Fruit fly (Drosophila melanogaster) whole organism, adult: ENCODE measurements around the gene CG42816.

Source experiments
- CG11617 ChIP-seq: fragments of 200-800 bp; sonication (Bioruptor generic); optimal IDR thresholded peaks from 2 replicates; lab custom pipeline; 2017; ENCODE audit warnings: mild to moderate bottlenecking, missing biosample characterization, missing genetic modification reagents, missing genetic modification characterization
- CG12768 ChIP-seq: fragments of 200-800 bp; sonication (Bioruptor generic); optimal IDR thresholded peaks from 2 replicates; lab custom pipeline; 2017; ENCODE audit warnings: missing biosample characterization, missing genetic modification characterization, mild to moderate bottlenecking, moderate library complexity, missing genetic modification reagents
- CG14711 ChIP-seq: fragments of 200-800 bp; sonication (Bioruptor generic); optimal IDR thresholded peaks from 2 replicates; lab custom pipeline; 2018; ENCODE audit warnings: missing biosample characterization, mild to moderate bottlenecking, missing genetic modification characterization, moderate library complexity
- CG1620 ChIP-seq: fragments of 200-800 bp; sonication (Bioruptor generic); optimal IDR thresholded peaks from 2 replicates; lab custom pipeline; 2016; ENCODE audit warnings: missing biosample characterization, missing genetic modification characterization
- CG33017 ChIP-seq: fragments of 200-800 bp; sonication (Bioruptor generic); optimal IDR thresholded peaks from 2 replicates; lab custom pipeline; 2018; ENCODE audit warnings: missing biosample characterization, mild to moderate bottlenecking, missing genetic modification characterization, moderate library complexity
- CG5204 ChIP-seq: fragments of 200-800 bp; sonication (Bioruptor generic); optimal IDR thresholded peaks from 2 replicates; lab custom pipeline; 2016; ENCODE audit warnings: missing biosample characterization, missing genetic modification characterization
- CG7045 ChIP-seq: fragments of 200-800 bp; sonication (Bioruptor generic); optimal IDR thresholded peaks from 2 replicates; lab custom pipeline; 2017; ENCODE audit warnings: missing biosample characterization, mild to moderate bottlenecking, missing genetic modification characterization
- CG7101 ChIP-seq: fragments of 200-800 bp; sonication (Bioruptor generic); optimal IDR thresholded peaks from 2 replicates; lab custom pipeline; 2018; ENCODE audit warnings: missing biosample characterization, mild to moderate bottlenecking, missing genetic modification characterization, moderate library complexity
- Clk ChIP-seq: fragments of 200-800 bp; sonication (Bioruptor generic); optimal IDR thresholded peaks from 2 replicates; lab custom pipeline; 2017; ENCODE audit warnings: missing biosample characterization, missing genetic modification characterization
- Crg-1 ChIP-seq: fragments of 200-800 bp; sonication (Bioruptor generic); optimal IDR thresholded peaks from 2 replicates; lab custom pipeline; 2016; ENCODE audit warnings: missing biosample characterization, missing genetic modification characterization
- Hr96 ChIP-seq: fragments of 200-800 bp; sonication (Bioruptor generic); optimal IDR thresholded peaks from 2 replicates; lab custom pipeline; 2016; ENCODE audit warnings: missing biosample characterization, missing genetic modification characterization
- Mnt ChIP-seq: fragments of 200-800 bp; sonication (Bioruptor generic); optimal IDR thresholded peaks from 2 replicates; lab custom pipeline; 2016; ENCODE audit warnings: missing biosample characterization, mild to moderate bottlenecking, missing genetic modification characterization
- bab1 ChIP-seq: fragments of 200-800 bp; sonication (Bioruptor generic); optimal IDR thresholded peaks from 3 replicates; lab custom pipeline; 2019; ENCODE audit warnings: missing biosample characterization, mild to moderate bottlenecking, missing genetic modification characterization, moderate library complexity
- cnc ChIP-seq, 2 experiments: fragments of >200 bp; optimal IDR thresholded peaks; 2 replicates each; lab custom pipeline; 2017
- kay ChIP-seq: fragments of 200-800 bp; sonication (Bioruptor generic); peaks from one replicate; lab custom pipeline; 2016; ENCODE audit warnings: missing biosample characterization, missing genetic modification characterization, borderline replicate concordance
- ovo ChIP-seq: fragments of 200-800 bp; sonication (Bioruptor generic); optimal IDR thresholded peaks from 2 replicates; lab custom pipeline; 2016; ENCODE audit warnings: missing biosample characterization, missing genetic modification characterization
- pad ChIP-seq: fragments of 200-800 bp; sonication (Bioruptor generic); optimal IDR thresholded peaks from 3 replicates; lab custom pipeline; 2017; ENCODE audit warnings: missing biosample characterization, missing genetic modification characterization, mild to moderate bottlenecking, moderate library complexity, missing genetic modification reagents
- tj ChIP-seq: fragments of 200-800 bp; sonication (Bioruptor generic); optimal IDR thresholded peaks from 3 replicates; lab custom pipeline; 2017; ENCODE audit warnings: missing biosample characterization, mild to moderate bottlenecking, missing genetic modification characterization, moderate library complexity
- toe ChIP-seq: fragments of 200-800 bp; sonication (Bioruptor generic); optimal IDR thresholded peaks from 2 replicates; lab custom pipeline; 2016; ENCODE audit warnings: missing biosample characterization, missing genetic modification characterization

CG42816 gene

dm6 chr3L:17750488-17750887, 46.9 kb downstream of the CG42816 start, which contains the start of gene Adgf-B:
Gene Adgf-B, minus strand, starts transcription at chr3L:17750588.
- TF ChIP-seq Clk (GFP tag; lab: Kevin White, UChicago), result no peak
- TF ChIP-seq pad (GFP tag; lab: Kevin White, UChicago), result no peak
- TF ChIP-seq kay (GFP tag; lab: Kevin White, UChicago), result no peak
- TF ChIP-seq CG12768 (GFP tag; lab: Kevin White, UChicago), result no peak
- no peak for TF ChIP-seq CG5204
- TF ChIP-seq CG14711 (tag; lab: Kevin White, UChicago), result no peak
- TF ChIP-seq Crg-1 (GFP tag; lab: Kevin White, UChicago), result no peak
- no peak for TF ChIP-seq tj (GFP tag; lab: Kevin White, UChicago)
- no peak for TF ChIP-seq CG7045
- TF ChIP-seq CG7101 (tag; lab: Kevin White, UChicago), result no peak
- no peak for TF ChIP-seq cnc (optimal IDR thresholded peaks at IDR 0.05; lab: Kevin White, UChicago)

dm6 chr3L:17746760-17747159, 50.6 kb downstream of the CG42816 start, which contains the start of gene CG6034:
Gene CG6034, minus strand, starts transcription at chr3L:17746860.
- TF ChIP-seq Hr96 (GFP tag; lab: Kevin White, UChicago) (no peak), Mnt (no peak), bab1 (GFP tag; lab: Kevin White, UChicago) (no peak), CG11617 (GFP tag; lab: Kevin White, UChicago) (no peak), tj (GFP tag; lab: Kevin White, UChicago) (no peak), Clk (GFP tag; lab: Kevin White, UChicago) (no peak), Crg-1 (GFP tag; lab: Kevin White, UChicago) (no peak), ovo (GFP tag; lab: Kevin White, UChicago) (no peak), cnc (optimal IDR thresholded peaks at IDR 0.05; lab: Kevin White, UChicago) (no peak)

dm6 chr3L:17742531-17742930, 54.9 kb downstream of the CG42816 start:
- TF ChIP-seq CG1620 (GFP tag; lab: Kevin White, UChicago) (no peak), CG12768 (GFP tag; lab: Kevin White, UChicago) (no peak), CG11617 (GFP tag; lab: Kevin White, UChicago) (no peak), kay (GFP tag; lab: Kevin White, UChicago) (no peak), pad (GFP tag; lab: Kevin White, UChicago) (no peak), cnc (optimal IDR thresholded peaks at IDR 0.05; lab: Kevin White, UChicago) (no peak), Mnt (no peak), CG5204 (no peak), toe (GFP tag; lab: Kevin White, UChicago) (no peak), CG14711 (tag; lab: Kevin White, UChicago) (no peak), Clk (GFP tag; lab: Kevin White, UChicago) (no peak), CG7045 (no peak), Hr96 (GFP tag; lab: Kevin White, UChicago) (no peak), ovo (GFP tag; lab: Kevin White, UChicago) (no peak), bab1 (GFP tag; lab: Kevin White, UChicago) (no peak), tj (GFP tag; lab: Kevin White, UChicago) (no peak), CG33017 (no peak)
